Worm (Caenorhabditis elegans) whole organism, mixed stage, embryonic: Measurements from ENCODE around the gene Y54G11A.4.

Experiments
- blmp-1 ChIP-seq: fragments of 150-350 bp; optimal IDR thresholded peaks from 2 replicates; lab custom pipeline; 2014; ENCODE audit warnings: missing biosample characterization, missing genetic modification characterization
- ceh-83 ChIP-seq: fragments of 200-800 bp; sonication (Bioruptor generic); optimal IDR thresholded peaks from 2 replicates; lab custom pipeline; 2018; ENCODE audit warnings: mild to moderate bottlenecking, missing genetic modification characterization, missing compliant biosample characterization
- ces-1 ChIP-seq: fragments of 150-350 bp; optimal IDR thresholded peaks from 2 replicates; lab custom pipeline; 2014; ENCODE audit warnings: missing biosample characterization, missing genetic modification reagents, missing genetic modification characterization
- hlh-1 ChIP-seq: fragments of 150-350 bp; optimal IDR thresholded peaks from 2 replicates; lab custom pipeline; 2014; ENCODE audit warnings: missing biosample characterization, missing genetic modification reagents, missing genetic modification characterization
- mep-1 ChIP-seq: fragments of 150-350 bp; optimal IDR thresholded peaks from 2 replicates; lab custom pipeline; 2017; ENCODE audit warnings: missing biosample characterization, missing genetic modification reagents, missing genetic modification characterization, inconsistent platforms
- mls-2 ChIP-seq: sonication (generic microtip); optimal IDR thresholded peaks from 2 replicates; lab custom pipeline; 2016; ENCODE audit warnings: mild to moderate bottlenecking, missing genetic modification characterization, moderate library complexity, missing compliant biosample characterization
- nhr-28 ChIP-seq: fragments of 150-350 bp; optimal IDR thresholded peaks from 2 replicates; lab custom pipeline; 2014; ENCODE audit warnings: missing biosample characterization, missing genetic modification characterization
- nhr-76 ChIP-seq: sonication (generic microtip); optimal IDR thresholded peaks from 2 replicates; lab custom pipeline; 2017; ENCODE audit warnings: missing biosample characterization, missing genetic modification characterization
- pha-4 ChIP-seq: fragments of 150-350 bp; optimal IDR thresholded peaks from 2 replicates; lab custom pipeline; 2018; ENCODE audit warnings: missing biosample characterization, missing genetic modification reagents, missing genetic modification characterization
- unc-120 ChIP-seq: sonication (generic microtip); optimal IDR thresholded peaks from 2 replicates; lab custom pipeline; 2017; ENCODE audit warnings: missing genetic modification characterization, missing compliant biosample characterization; ENCODE audit not compliant: poor library complexity, severe bottlenecking
- unc-39 ChIP-seq: fragments of 150-350 bp; optimal IDR thresholded peaks from 2 replicates; lab custom pipeline; 2014; ENCODE audit warnings: missing biosample characterization, missing genetic modification characterization

DNA sequence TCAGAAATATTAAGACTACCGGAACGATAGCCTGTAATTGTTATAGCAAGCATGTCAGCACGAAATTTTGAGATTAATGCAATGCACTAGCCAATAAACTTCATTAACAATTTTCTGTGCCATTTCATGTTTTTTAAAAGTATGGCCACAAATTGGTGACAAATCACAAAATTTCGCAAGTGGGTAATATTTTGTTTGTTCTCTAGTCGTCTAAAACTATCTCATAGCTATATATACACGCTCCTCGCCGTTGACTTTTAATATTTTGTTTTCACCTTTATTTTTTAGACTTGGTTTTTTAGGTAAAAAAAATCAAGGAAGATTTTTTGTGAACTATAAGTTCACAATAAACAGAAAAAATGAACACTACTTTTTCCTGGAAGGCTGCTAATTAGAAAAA is 1.8 kb upstream of the Y54G11A.4 start:
- TF ChIP-seq ceh-83 (GFP tag; lab: Kevin White, UChicago) (no peak), unc-39 (tag; lab: Kevin White, UChicago) (no peak), nhr-28 (tag; lab: Kevin White, UChicago) (no peak), unc-120 (no peak), mls-2 (tag; lab: Kevin White, UChicago) (no peak), blmp-1 (no peak), mep-1 (tag; lab: Kevin White, UChicago) (no peak), ces-1 (GFP tag; lab: Kevin White, UChicago) (no peak), nhr-76 (tag; lab: Kevin White, UChicago) (no peak), pha-4 (tag; lab: Kevin White, UChicago) (no peak), hlh-1 (tag; lab: Kevin White, UChicago) (no peak)
